Fruit fly (Drosophila melanogaster) whole organism, embryonic: ENCODE data around the gene CG14142.

Experiments
- B-H2 ChIP-seq: fragments of 200-800 bp; sonication (Bioruptor generic); optimal IDR thresholded peaks from 2 replicates; lab custom pipeline; 2018; ENCODE audit warnings: missing biosample characterization, mild to moderate bottlenecking, missing genetic modification characterization
- CG10147 ChIP-seq: fragments of 200-800 bp; sonication (Bioruptor generic); optimal IDR thresholded peaks from 2 replicates; lab custom pipeline; 2019; ENCODE audit warnings: missing biosample characterization, mild to moderate bottlenecking, missing genetic modification characterization, moderate library complexity
- CG10321 ChIP-seq: fragments of 200-800 bp; sonication (Bioruptor generic); IDR thresholded peaks from 2 replicates; pipeline ENCODE4 v1.3.6; 2022; ENCODE audit warnings: missing biosample characterization, missing genetic modification characterization
- CG10543 ChIP-seq: fragments of 200-800 bp; sonication (Bioruptor generic); optimal IDR thresholded peaks from 3 replicates; lab custom pipeline; 2017; ENCODE audit warnings: missing biosample characterization, mild to moderate bottlenecking, missing genetic modification characterization, moderate library complexity
- CG15269 ChIP-seq: fragments of 200-800 bp; sonication (Bioruptor generic); optimal IDR thresholded peaks from 2 replicates; lab custom pipeline; 2018; ENCODE audit warnings: missing biosample characterization, mild to moderate bottlenecking, missing genetic modification characterization, moderate library complexity
- CG2120 ChIP-seq: fragments of 200-800 bp; sonication (Bioruptor generic); optimal IDR thresholded peaks from 3 replicates; lab custom pipeline; 2016; ENCODE audit warnings: missing biosample characterization, missing genetic modification characterization
- CG2678 ChIP-seq: fragments of 200-800 bp; sonication (Bioruptor generic); optimal IDR thresholded peaks from 3 replicates; lab custom pipeline; 2019; ENCODE audit warnings: missing biosample characterization, mild to moderate bottlenecking, missing genetic modification characterization, moderate library complexity
- CG2712 ChIP-seq: fragments of 200-800 bp; optimal IDR thresholded peaks from 3 replicates; lab custom pipeline; 2019; ENCODE audit warnings: missing biosample characterization, mild to moderate bottlenecking, missing genetic modification characterization, moderate library complexity
- CG30403 ChIP-seq: fragments of 200-800 bp; sonication (Bioruptor generic); optimal IDR thresholded peaks from 3 replicates; lab custom pipeline; 2016; ENCODE audit warnings: missing biosample characterization, missing genetic modification characterization
- CG33213 ChIP-seq: fragments of 200-800 bp; sonication (Bioruptor generic); optimal IDR thresholded peaks from 3 replicates; lab custom pipeline; 2016; ENCODE audit warnings: missing biosample characterization, missing genetic modification characterization
- CG3726 ChIP-seq: fragments of 200-800 bp; sonication (Bioruptor generic); IDR thresholded peaks from 3 replicates; pipeline ENCODE4, ENCODE4 v1.3.6; 2022; ENCODE audit warnings: missing biosample characterization, missing genetic modification characterization
- CG4282 ChIP-seq: fragments of 200-800 bp; sonication (Bioruptor generic); optimal IDR thresholded peaks from 2 replicates; lab custom pipeline; 2016; ENCODE audit warnings: missing biosample characterization, missing genetic modification characterization
- CG6689 ChIP-seq: fragments of 200-800 bp; sonication (Bioruptor generic); IDR thresholded peaks from 2 replicates; pipeline ENCODE4 v1.3.6; 2022; ENCODE audit warnings: missing biosample characterization, missing genetic modification characterization
- CG6791 ChIP-seq: fragments of 200-800 bp; sonication (Bioruptor generic); IDR thresholded peaks from 3 replicates; pipeline ENCODE4 v1.3.6; 2022; ENCODE audit warnings: missing biosample characterization, missing genetic modification characterization; ENCODE audit not compliant: partially characterized antibody
- CG6854 ChIP-seq: fragments of 200-800 bp; sonication (Bioruptor generic); optimal IDR thresholded peaks from 3 replicates; lab custom pipeline; 2017; ENCODE audit warnings: missing biosample characterization, mild to moderate bottlenecking, missing genetic modification characterization
- CG8765 ChIP-seq: fragments of 200-800 bp; sonication (Bioruptor generic); IDR thresholded peaks from 2 replicates; pipeline ENCODE4 v1.3.6; 2022; ENCODE audit warnings: missing biosample characterization, missing genetic modification characterization
- CG8924 ChIP-seq: fragments of 200-800 bp; optimal IDR thresholded peaks from 3 replicates; lab custom pipeline; 2019; ENCODE audit warnings: missing biosample characterization, mild to moderate bottlenecking, missing genetic modification characterization, moderate library complexity
- CG8944 ChIP-seq: fragments of 200-800 bp; sonication (Bioruptor generic); optimal IDR thresholded peaks from 3 replicates; lab custom pipeline; 2016; ENCODE audit warnings: missing biosample characterization, missing genetic modification characterization
- CG9609 ChIP-seq: fragments of 200-800 bp; sonication (Bioruptor generic); optimal IDR thresholded peaks from 3 replicates; lab custom pipeline; 2016; ENCODE audit warnings: missing biosample characterization, missing genetic modification characterization
- CG9727 ChIP-seq: fragments of 200-800 bp; sonication (Bioruptor generic); optimal IDR thresholded peaks from 3 replicates; lab custom pipeline; 2017; ENCODE audit warnings: missing biosample characterization, mild to moderate bottlenecking, missing genetic modification characterization
- CHES-1-like ChIP-seq: fragments of 200-800 bp; sonication (Bioruptor generic); optimal IDR thresholded peaks from 2 replicates; lab custom pipeline; 2016; ENCODE audit warnings: missing biosample characterization, missing genetic modification characterization
- CoRest ChIP-seq: fragments of 200-800 bp; sonication (Bioruptor generic); optimal IDR thresholded peaks from 3 replicates; lab custom pipeline; 2018; ENCODE audit warnings: missing biosample characterization, mild to moderate bottlenecking, missing genetic modification characterization, moderate library complexity
- Dip2 ChIP-seq: fragments of 200-800 bp; sonication (Bioruptor generic); IDR thresholded peaks from 2 replicates; pipeline ENCODE4 v1.3.6; 2022; ENCODE audit warnings: missing biosample characterization, missing genetic modification characterization
- Gug ChIP-seq: fragments of 200-800 bp; sonication (Bioruptor generic); IDR thresholded peaks from 4 replicates; pipeline ENCODE4 v1.3.6; 2022; ENCODE audit warnings: missing biosample characterization, missing genetic modification characterization
- MBD-R2 ChIP-seq: fragments of 200-800 bp; sonication (Bioruptor generic); IDR thresholded peaks from 2 replicates; pipeline ENCODE4 v1.3.6; 2022; ENCODE audit warnings: missing biosample characterization, missing genetic modification characterization
- NfI ChIP-seq: fragments of 200-800 bp; sonication (Bioruptor generic); optimal IDR thresholded peaks from 3 replicates; lab custom pipeline; 2018; ENCODE audit warnings: missing biosample characterization, mild to moderate bottlenecking, missing genetic modification characterization, moderate library complexity
- Opbp ChIP-seq: fragments of 200-800 bp; sonication (Bioruptor generic); IDR thresholded peaks from 3 replicates; pipeline ENCODE4 v1.3.6; 2022; ENCODE audit warnings: missing biosample characterization, missing genetic modification characterization; ENCODE audit not compliant: partially characterized antibody
- Xrp1 ChIP-seq: fragments of 200-800 bp; sonication (Bioruptor generic); IDR thresholded peaks from 2 replicates; pipeline ENCODE4 v1.3.6; 2022; ENCODE audit warnings: missing biosample characterization, missing genetic modification characterization
- ap ChIP-seq: fragments of 200-800 bp; sonication (Bioruptor generic); IDR thresholded peaks from 2 replicates; pipeline ENCODE4 v1.3.6; 2022; ENCODE audit warnings: missing biosample characterization, missing genetic modification characterization
- br ChIP-seq: fragments of >200 bp; optimal IDR thresholded peaks from 2 replicates; lab custom pipeline; 2017
- bsh ChIP-seq, 2 experiments: fragments of 200-800 bp; sonication (Bioruptor generic); optimal IDR thresholded peaks; 2 replicates each; lab custom pipeline; 2017 to 2018; ENCODE audit warnings: mild to moderate bottlenecking in 2 of 2, missing biosample characterization in 2 of 2, missing genetic modification characterization in 2 of 2, moderate library complexity in 1 of 2
- cad ChIP-seq: fragments of >200 bp; optimal IDR thresholded peaks from 2 replicates; lab custom pipeline; 2017; ENCODE audit warnings: missing biosample characterization, missing genetic modification characterization
- dpn ChIP-seq, 2 experiments: fragments of 200-800 bp; sonication (Bioruptor generic); optimal IDR thresholded peaks; 3 replicates each; lab custom pipeline; 2016; ENCODE audit warnings: missing biosample characterization in 2 of 2, missing genetic modification characterization in 2 of 2
- dysf ChIP-seq: fragments of 200-800 bp; sonication (Bioruptor generic); IDR thresholded peaks from 3 replicates; pipeline ENCODE4 v1.3.6; 2022; ENCODE audit warnings: missing biosample characterization, missing genetic modification characterization
- exex ChIP-seq: fragments of 200-800 bp; sonication (Bioruptor generic); optimal IDR thresholded peaks from 4 replicates; lab custom pipeline; 2018; ENCODE audit warnings: missing biosample characterization, mild to moderate bottlenecking, missing genetic modification characterization, moderate library complexity
- grau ChIP-seq: fragments of 200-800 bp; optimal IDR thresholded peaks from 3 replicates; lab custom pipeline; 2019; ENCODE audit warnings: missing biosample characterization, mild to moderate bottlenecking, missing genetic modification characterization, moderate library complexity
- gro ChIP-seq: fragments of 200-800 bp; sonication (Bioruptor generic); optimal IDR thresholded peaks from 2 replicates; lab custom pipeline; 2016; ENCODE audit warnings: missing biosample characterization, missing genetic modification characterization
- hb ChIP-seq: fragments of 200-800 bp; sonication (Bioruptor generic); IDR thresholded peaks from 3 replicates; pipeline ENCODE4 v1.3.6; 2022; ENCODE audit warnings: missing biosample characterization, missing genetic modification characterization; ENCODE audit not compliant: partially characterized antibody
- klu ChIP-seq: fragments of 200-800 bp; sonication (Bioruptor generic); IDR thresholded peaks from 2 replicates; pipeline ENCODE4 v1.3.6; 2022; ENCODE audit warnings: missing biosample characterization, missing genetic modification characterization
- kni ChIP-seq: fragments of 200-800 bp; sonication (Bioruptor generic); optimal IDR thresholded peaks from 3 replicates; lab custom pipeline; 2017; ENCODE audit warnings: mild to moderate bottlenecking, missing biosample characterization, missing genetic modification reagents, missing genetic modification characterization
- otp ChIP-seq: fragments of 200-800 bp; sonication (Bioruptor generic); IDR thresholded peaks from 3 replicates; pipeline ENCODE4, ENCODE4 v1.3.6; 2022; ENCODE audit warnings: missing biosample characterization, missing genetic modification characterization
- prd ChIP-seq, 3 experiments: fragments of >200 bp in 2 of 3; fragments of 200-800 bp in 1 of 3; sonication (Bioruptor generic) in 1 of 3; optimal IDR thresholded peaks in 2 of 3; IDR thresholded peaks in 1 of 3; 2 replicates in 2 of 3; 3 replicates in 1 of 3; pipeline versions ENCODE4 v1.3.6 to Lab custom; 2017 to 2022; ENCODE audit warnings: missing biosample characterization in 1 of 3, missing genetic modification characterization in 1 of 3
- repo ChIP-seq: fragments of 200-800 bp; sonication (Bioruptor generic); optimal IDR thresholded peaks from 2 replicates; lab custom pipeline; 2016; ENCODE audit warnings: missing biosample characterization, missing genetic modification characterization
- run ChIP-seq: fragments of 200-800 bp; sonication (Bioruptor generic); optimal IDR thresholded peaks from 3 replicates; lab custom pipeline; 2018; ENCODE audit warnings: missing biosample characterization, mild to moderate bottlenecking, missing genetic modification characterization
- shn ChIP-seq: fragments of 200-800 bp; sonication (Bioruptor generic); optimal IDR thresholded peaks from 3 replicates; lab custom pipeline; 2016; ENCODE audit warnings: missing biosample characterization, missing genetic modification characterization
- sima ChIP-seq: fragments of 200-800 bp; sonication (Bioruptor generic); optimal IDR thresholded peaks from 2 replicates; lab custom pipeline; 2016; ENCODE audit warnings: missing biosample characterization, missing genetic modification characterization
- sisA ChIP-seq: fragments of 200-800 bp; sonication (Bioruptor generic); IDR thresholded peaks from 2 replicates; pipeline ENCODE4 v1.3.6; 2022; ENCODE audit warnings: missing biosample characterization, missing genetic modification characterization
- slbo ChIP-seq: fragments of 200-800 bp; sonication (Bioruptor generic); IDR thresholded peaks from 2 replicates; pipeline ENCODE4 v1.3.6; 2022; ENCODE audit warnings: missing biosample characterization, missing genetic modification characterization
- sr ChIP-seq: fragments of 200-800 bp; sonication (Bioruptor generic); IDR thresholded peaks from 3 replicates; pipeline ENCODE4 v1.3.6; 2022; ENCODE audit warnings: missing biosample characterization, missing genetic modification characterization
- tio ChIP-seq: fragments of 200-800 bp; sonication (Bioruptor generic); optimal IDR thresholded peaks from 2 replicates; lab custom pipeline; 2017; ENCODE audit warnings: missing biosample characterization, missing genetic modification characterization, inconsistent platforms
- unpg ChIP-seq: fragments of 200-800 bp; sonication (Bioruptor generic); optimal IDR thresholded peaks from 3 replicates; lab custom pipeline; 2018; ENCODE audit warnings: missing biosample characterization, mild to moderate bottlenecking, missing genetic modification characterization, moderate library complexity
- zen ChIP-seq: fragments of 200-800 bp; sonication (Bioruptor generic); optimal IDR thresholded peaks from 3 replicates; lab custom pipeline; 2018; ENCODE audit warnings: missing biosample characterization, mild to moderate bottlenecking, missing genetic modification characterization, moderate library complexity

CG14142 gene

dm6 chr3L:11204852-11205251 is 31.5 kb downstream of the CG14142 start (continued):
- TF ChIP-seq sr (GFP tag; lab: Robert Waterston, UW) = no peak
- TF ChIP-seq kni (GFP tag; lab: Kevin White, UChicago) = no peak
- TF ChIP-seq CG15269 = no peak
- TF ChIP-seq dysf = peak; percentile 32; the same call in 1 of the 3 replicates
- TF ChIP-seq CHES-1-like (GFP tag; lab: Kevin White, UChicago) = no peak
- TF ChIP-seq CG2120 (GFP tag; lab: Kevin White, UChicago) = peak; percentile 7
- no peak for TF ChIP-seq br (lab: Kevin White, UChicago)
- TF ChIP-seq CG10321 (GFP tag; lab: Robert Waterston, UW) = no peak
- TF ChIP-seq Dip2 (GFP tag; lab: Robert Waterston, UW) = no peak
- no peak for TF ChIP-seq CG30403 (GFP tag; lab: Kevin White, UChicago)
- no peak for TF ChIP-seq cad (GFP tag; lab: Kevin White, UChicago)
- no peak for TF ChIP-seq sisA
- TF ChIP-seq CG6689 (GFP tag; lab: Robert Waterston, UW) = no peak
- no peak for TF ChIP-seq CG10543 (GFP tag; lab: Kevin White, UChicago)
- no peak for TF ChIP-seq CG4282 (GFP tag; lab: Kevin White, UChicago)
- no peak for TF ChIP-seq CG6854 (GFP tag; lab: Kevin White, UChicago)
- no peak for TF ChIP-seq run (tag; lab: Kevin White, UChicago)
- TF ChIP-seq CG2712 (tag; lab: Kevin White, UChicago) = peak; percentile 43
- TF ChIP-seq bsh (GFP tag; optimal IDR thresholded peaks at IDR 0.05; lab: Kevin White, UChicago) = peak in 1 of 2 experiments; percentile 30
- TF ChIP-seq otp = no peak
- no peak for TF ChIP-seq MBD-R2 (GFP tag; lab: Robert Waterston, UW)
- peak; percentile 67 for TF ChIP-seq slbo
- TF ChIP-seq CG2678 (tag; lab: Kevin White, UChicago) = peak; percentile 48
- no peak for TF ChIP-seq CG8765
- TF ChIP-seq gro (GFP tag; lab: Kevin White, UChicago) = no peak
- TF ChIP-seq CG10147 (GFP tag; lab: Kevin White, UChicago) = peak; percentile 20
- no peak for TF ChIP-seq tio
- peak; percentile 87 for TF ChIP-seq grau
- TF ChIP-seq Gug = no peak
- no peak for TF ChIP-seq dpn (GFP tag; optimal IDR thresholded peaks at IDR 0.05; lab: Kevin White, UChicago)
- peak; percentile 20 for TF ChIP-seq CoRest
- TF ChIP-seq CG9727 (GFP tag; lab: Kevin White, UChicago) = no peak
- no peak for TF ChIP-seq CG33213
- no peak for TF ChIP-seq B-H2 (GFP tag; lab: Kevin White, UChicago)
- TF ChIP-seq NfI = no peak
- TF ChIP-seq repo = no peak
- no peak for TF ChIP-seq Opbp (GFP tag; lab: Robert Waterston, UW)
- no peak for TF ChIP-seq hb (GFP tag; lab: Robert Waterston, UW)
- TF ChIP-seq CG9609 (GFP tag; lab: Kevin White, UChicago) = no peak
- TF ChIP-seq Xrp1 = peak; percentile 49; the same call in 1 of the 2 replicates
- peak; percentile 28 for TF ChIP-seq unpg (GFP tag; lab: Kevin White, UChicago)
- TF ChIP-seq prd (optimal IDR thresholded peaks at IDR 0.05; lab: Kevin White, UChicago) = no peak
- peak; percentile 51; the same call in 1 of the 3 replicates for TF ChIP-seq prd (GFP tag; IDR thresholded peaks at IDR 0.05; lab: Robert Waterston, UW)
- TF ChIP-seq CG8924 (tag; lab: Kevin White, UChicago) = peak; percentile 4
- TF ChIP-seq klu (GFP tag; lab: Robert Waterston, UW) = no peak
- TF ChIP-seq shn (GFP tag; lab: Kevin White, UChicago) = no peak
- no peak for TF ChIP-seq exex (tag; lab: Kevin White, UChicago)
- no peak for TF ChIP-seq sima (GFP tag; lab: Kevin White, UChicago)
- TF ChIP-seq CG3726 = no peak
- TF ChIP-seq zen (tag; lab: Kevin White, UChicago) = no peak
- TF ChIP-seq ap (GFP tag; lab: Robert Waterston, UW) = no peak
- no peak for TF ChIP-seq CG8944
- no peak for TF ChIP-seq CG6791 (GFP tag; lab: Robert Waterston, UW)
